Worm (Caenorhabditis elegans) whole organism, L3 larva: ENCODE data around the gene K02D10.1.

Experiments
- R02D3.7 ChIP-seq: fragments of 150-350 bp; optimal IDR thresholded peaks from 2 replicates; lab custom pipeline; 2014; ENCODE audit warnings: missing biosample characterization, missing genetic modification characterization
- ZK546.5 ChIP-seq: sonication (generic microtip); optimal IDR thresholded peaks from 2 replicates; lab custom pipeline; 2017; ENCODE audit warnings: missing biosample characterization, missing genetic modification characterization
- aly-2 ChIP-seq: fragments of 150-350 bp; optimal IDR thresholded peaks from 2 replicates; lab custom pipeline; 2014; ENCODE audit warnings: missing biosample characterization, missing genetic modification characterization
- ama-1 ChIP-seq: fragments of 150-350 bp; optimal IDR thresholded peaks from 2 replicates; lab custom pipeline; 2018
- ceh-16 ChIP-seq: sonication (generic microtip); optimal IDR thresholded peaks from 2 replicates; lab custom pipeline; 2017; ENCODE audit warnings: missing biosample characterization, missing genetic modification characterization
- ceh-28 ChIP-seq: fragments of 150-350 bp; optimal IDR thresholded peaks from 2 replicates; lab custom pipeline; 2014; ENCODE audit warnings: missing biosample characterization, missing genetic modification reagents, missing genetic modification characterization
- ceh-82 ChIP-seq: fragments of 150-350 bp; optimal IDR thresholded peaks from 2 replicates; lab custom pipeline; 2014; ENCODE audit warnings: missing biosample characterization, missing genetic modification characterization
- ceh-9 ChIP-seq: sonication (generic microtip); optimal IDR thresholded peaks from 2 replicates; lab custom pipeline; 2018; ENCODE audit warnings: missing biosample characterization, missing genetic modification characterization
- daf-12 ChIP-seq: fragments of 150-350 bp; optimal IDR thresholded peaks from 2 replicates; lab custom pipeline; 2014; ENCODE audit warnings: missing biosample characterization, missing genetic modification reagents, missing genetic modification characterization
- egl-27 ChIP-seq: sonication (generic microtip); optimal IDR thresholded peaks from 4 replicates; lab custom pipeline; 2017; ENCODE audit warnings: missing biosample characterization, missing genetic modification reagents, missing genetic modification characterization
- egl-5 ChIP-seq: fragments of 150-350 bp; optimal IDR thresholded peaks from 2 replicates; lab custom pipeline; 2017; ENCODE audit warnings: missing biosample characterization, missing genetic modification reagents, missing genetic modification characterization, inconsistent platforms
- elt-1 ChIP-seq: fragments of 150-350 bp; optimal IDR thresholded peaks from 2 replicates; lab custom pipeline; 2014; ENCODE audit warnings: missing biosample characterization, missing genetic modification characterization
- elt-2 ChIP-seq: sonication (generic microtip); optimal IDR thresholded peaks from 2 replicates; lab custom pipeline; 2016; ENCODE audit warnings: missing genetic modification reagents, mild to moderate bottlenecking, missing genetic modification characterization, missing compliant biosample characterization
- elt-3 ChIP-seq, 3 experiments: fragments of 150-350 bp in 1 of 3; sonication (generic microtip) in 2 of 3; optimal IDR thresholded peaks; 2 replicates in 2 of 3; 4 replicates in 1 of 3; lab custom pipeline; 2014 to 2017; ENCODE audit warnings: missing biosample characterization in 3 of 3, missing genetic modification characterization in 3 of 3
- eor-1 ChIP-seq, 2 experiments: fragments of 150-350 bp; optimal IDR thresholded peaks; 2 replicates each; lab custom pipeline; 2014 to 2018; ENCODE audit warnings: missing biosample characterization in 2 of 2, missing genetic modification characterization in 2 of 2
- fkh-10 ChIP-seq: sonication (generic microtip); optimal IDR thresholded peaks from 2 replicates; lab custom pipeline; 2017; ENCODE audit warnings: missing biosample characterization, missing genetic modification reagents, missing genetic modification characterization
- fkh-2 ChIP-seq: fragments of 150-350 bp; optimal IDR thresholded peaks from 2 replicates; lab custom pipeline; 2014; ENCODE audit warnings: missing biosample characterization, missing genetic modification reagents, missing genetic modification characterization
- fos-1 ChIP-seq: fragments of 150-350 bp; optimal IDR thresholded peaks from 2 replicates; lab custom pipeline; 2014; ENCODE audit warnings: missing biosample characterization, missing genetic modification characterization
- hmg-11 ChIP-seq: sonication (generic microtip); optimal IDR thresholded peaks from 2 replicates; lab custom pipeline; 2016; ENCODE audit warnings: missing genetic modification characterization, missing compliant biosample characterization
- jun-1 ChIP-seq: fragments of 150-350 bp; optimal IDR thresholded peaks from 2 replicates; lab custom pipeline; 2014; ENCODE audit warnings: missing biosample characterization, missing genetic modification reagents, missing genetic modification characterization
- lin-15B ChIP-seq: fragments of 150-350 bp; optimal IDR thresholded peaks from 2 replicates; lab custom pipeline; 2014; ENCODE audit warnings: missing biosample characterization, missing genetic modification characterization
- lin-39 ChIP-seq: fragments of 150-350 bp; optimal IDR thresholded peaks from 2 replicates; lab custom pipeline; 2018; ENCODE audit warnings: missing biosample characterization, missing genetic modification reagents, missing genetic modification characterization
- lsy-12 ChIP-seq: sonication (generic microtip); optimal IDR thresholded peaks from 2 replicates; lab custom pipeline; 2016; ENCODE audit warnings: mild to moderate bottlenecking, missing genetic modification characterization, missing compliant biosample characterization
- mdl-1 ChIP-seq: fragments of 150-350 bp; optimal IDR thresholded peaks from 2 replicates; lab custom pipeline; 2014; ENCODE audit warnings: missing biosample characterization, missing genetic modification characterization
- mml-1 ChIP-seq: fragments of 150-350 bp; sonication (generic microtip); optimal IDR thresholded peaks from 3 replicates; lab custom pipeline; 2014; ENCODE audit warnings: missing biosample characterization, missing genetic modification characterization
- nfya-1 ChIP-seq: sonication (generic microtip); optimal IDR thresholded peaks from 2 replicates; lab custom pipeline; 2017; ENCODE audit warnings: missing genetic modification characterization, mild to moderate bottlenecking, missing compliant biosample characterization, antibody characterized with exemption, moderate library complexity; ENCODE audit not compliant: insufficient read depth
- nhr-11 ChIP-seq: fragments of 150-350 bp; optimal IDR thresholded peaks from 2 replicates; lab custom pipeline; 2014; ENCODE audit warnings: missing biosample characterization, missing genetic modification characterization
- nhr-12 ChIP-seq: fragments of 150-350 bp; optimal IDR thresholded peaks from 2 replicates; lab custom pipeline; 2014; ENCODE audit warnings: missing biosample characterization, missing genetic modification characterization
- nhr-23 ChIP-seq: fragments of 150-350 bp; optimal IDR thresholded peaks from 2 replicates; lab custom pipeline; 2014; ENCODE audit warnings: missing biosample characterization, missing genetic modification reagents, missing genetic modification characterization
- nhr-237 ChIP-seq: fragments of 150-350 bp; optimal IDR thresholded peaks from 2 replicates; lab custom pipeline; 2014; ENCODE audit warnings: missing biosample characterization, missing genetic modification characterization
- nhr-25 ChIP-seq: sonication (generic microtip); optimal IDR thresholded peaks from 2 replicates; lab custom pipeline; 2017; ENCODE audit warnings: missing biosample characterization, missing genetic modification characterization
- nhr-28 ChIP-seq: fragments of 150-350 bp; optimal IDR thresholded peaks from 2 replicates; lab custom pipeline; 2014; ENCODE audit warnings: missing biosample characterization, missing genetic modification characterization
- nhr-43 ChIP-seq: sonication (generic microtip); optimal IDR thresholded peaks from 2 replicates; lab custom pipeline; 2016; ENCODE audit warnings: mild to moderate bottlenecking, missing genetic modification characterization, missing compliant biosample characterization; ENCODE audit not compliant: poor library complexity, severe bottlenecking
- nhr-67 ChIP-seq: fragments of 150-350 bp; optimal IDR thresholded peaks from 2 replicates; lab custom pipeline; 2014; ENCODE audit warnings: missing biosample characterization, missing genetic modification characterization
- nhr-76 ChIP-seq: fragments of 150-350 bp; sonication (generic microtip); optimal IDR thresholded peaks from 5 replicates; lab custom pipeline; 2014; ENCODE audit warnings: missing biosample characterization, missing genetic modification characterization
- nhr-77 ChIP-seq: fragments of 150-350 bp; optimal IDR thresholded peaks from 2 replicates; lab custom pipeline; 2014; ENCODE audit warnings: missing biosample characterization, missing genetic modification characterization
- pha-4 ChIP-seq: fragments of 150-350 bp; optimal IDR thresholded peaks from 2 replicates; lab custom pipeline; 2014; ENCODE audit warnings: missing biosample characterization, missing genetic modification reagents, missing genetic modification characterization
- pqm-1 ChIP-seq: fragments of 150-350 bp; optimal IDR thresholded peaks from 2 replicates; lab custom pipeline; 2017; ENCODE audit warnings: missing biosample characterization, missing genetic modification characterization, inconsistent platforms
- sea-2 ChIP-seq: fragments of 150-350 bp; sonication (generic microtip); optimal IDR thresholded peaks from 4 replicates; lab custom pipeline; 2014; ENCODE audit warnings: missing biosample characterization, missing genetic modification reagents, missing genetic modification characterization
- skn-1 ChIP-seq: fragments of 150-350 bp; optimal IDR thresholded peaks from 2 replicates; lab custom pipeline; 2014; ENCODE audit warnings: missing biosample characterization, missing genetic modification characterization
- snpc-4 ChIP-seq: fragments of 150-350 bp; optimal IDR thresholded peaks from 2 replicates; lab custom pipeline; 2014; ENCODE audit warnings: missing biosample characterization, missing genetic modification characterization
- tbx-2 ChIP-seq: sonication (generic microtip); optimal IDR thresholded peaks from 2 replicates; lab custom pipeline; 2016; ENCODE audit warnings: mild to moderate bottlenecking, missing genetic modification characterization, missing compliant biosample characterization
- unc-39 ChIP-seq: sonication (generic microtip); optimal IDR thresholded peaks from 4 replicates; lab custom pipeline; 2017; ENCODE audit warnings: missing biosample characterization, missing genetic modification characterization
- unc-62 ChIP-seq: fragments of 150-350 bp; sonication (generic microtip); optimal IDR thresholded peaks from 4 replicates; lab custom pipeline; 2014; ENCODE audit warnings: missing biosample characterization, missing genetic modification reagents, missing genetic modification characterization
- zag-1 ChIP-seq: fragments of 150-350 bp; optimal IDR thresholded peaks from 2 replicates; lab custom pipeline; 2014; ENCODE audit warnings: missing biosample characterization, missing genetic modification characterization
- ztf-11 ChIP-seq: fragments of 150-350 bp; optimal IDR thresholded peaks from 2 replicates; lab custom pipeline; 2014; ENCODE audit warnings: missing biosample characterization, missing genetic modification characterization
- ztf-4 ChIP-seq: fragments of 150-350 bp; optimal IDR thresholded peaks from 2 replicates; lab custom pipeline; 2014; ENCODE audit warnings: missing biosample characterization, missing genetic modification characterization

K02D10.1 gene

DNA sequence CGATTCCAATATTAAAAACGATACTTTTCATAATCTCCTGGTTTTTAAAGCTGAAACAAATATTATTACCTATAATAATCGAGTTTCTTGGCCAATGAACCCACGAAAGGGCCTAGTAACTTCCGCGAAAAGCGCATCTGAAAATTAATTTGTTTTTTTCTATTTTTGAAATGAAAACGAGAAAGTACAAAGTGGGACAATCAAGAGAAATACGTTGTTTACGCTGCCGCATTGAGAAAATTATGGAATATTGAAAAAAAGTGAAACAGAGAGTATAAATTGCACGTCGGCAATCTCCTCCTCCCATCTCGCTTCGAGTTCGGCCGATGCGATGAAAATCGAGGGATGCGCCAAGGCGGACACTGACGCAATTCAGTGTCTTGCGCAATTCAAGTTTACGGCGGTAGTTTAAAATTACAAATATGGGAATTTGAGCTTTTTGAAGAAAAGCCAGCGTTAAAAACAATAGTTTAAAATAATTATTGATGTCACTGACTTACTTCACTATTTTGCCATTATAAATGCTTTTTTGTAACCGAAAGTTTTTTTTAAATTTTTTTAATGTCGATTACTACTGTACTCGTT lies 28.0 kb upstream of the K02D10.1 start, which contains the start of gene pdhk-2:
Gene pdhk-2, minus strand, starts transcription at position 137 of the 585 bp plus-strand sequence.
- TF ChIP-seq eor-1 (tag; optimal IDR thresholded peaks at IDR 0.05; lab: Kevin White, UChicago): no peak
- TF ChIP-seq pqm-1 (tag; lab: Kevin White, UChicago): peak; percentile 71
- peak; percentile 75 for TF ChIP-seq egl-5
- no peak for TF ChIP-seq fkh-2 (tag; lab: Kevin White, UChicago)
- peak; percentile 24 for TF ChIP-seq nhr-77 (tag; lab: Kevin White, UChicago)
- no peak for TF ChIP-seq fos-1 (tag; lab: Kevin White, UChicago)
- peak; percentile 89 for TF ChIP-seq lin-39 (tag; lab: Kevin White, UChicago)
- no peak for TF ChIP-seq nhr-67 (tag; lab: Kevin White, UChicago)
- TF ChIP-seq zag-1 (tag; lab: Kevin White, UChicago): peak; percentile 10
- peak; percentile 95 for TF ChIP-seq lin-15B (tag; lab: Kevin White, UChicago)
- peak; percentile 40 for TF ChIP-seq ztf-4
- no peak for TF ChIP-seq daf-12 (tag; lab: Kevin White, UChicago)
- TF ChIP-seq nfya-1 (tag; lab: Kevin White, UChicago): peak; percentile 92
- peak; percentile 91 for TF ChIP-seq lsy-12 (tag; lab: Kevin White, UChicago)
- peak; percentile 57 for TF ChIP-seq ama-1 (lab: Kevin White, UChicago)
- TF ChIP-seq aly-2 (tag; lab: Kevin White, UChicago): peak; percentile 36
- TF ChIP-seq nhr-76 (tag; lab: Kevin White, UChicago): no peak
- no peak for TF ChIP-seq elt-3 (tag; optimal IDR thresholded peaks at IDR 0.05; lab: Kevin White, UChicago)
- peak; percentile 96 for TF ChIP-seq nhr-43
- peak; percentile 48 for TF ChIP-seq mdl-1 (tag; lab: Kevin White, UChicago)
- peak; percentile 80 for TF ChIP-seq elt-2
- peak; percentile 92 for TF ChIP-seq hmg-11 (tag; lab: Kevin White, UChicago)
- peak; percentile 82 for TF ChIP-seq ceh-28 (tag; lab: Kevin White, UChicago)
- TF ChIP-seq ceh-9 (tag; lab: Kevin White, UChicago): no peak
- TF ChIP-seq ceh-82: peak; percentile 78
- no peak for TF ChIP-seq nhr-12 (tag; lab: Kevin White, UChicago)
- TF ChIP-seq jun-1: peak; percentile 88
- peak; percentile 91 for TF ChIP-seq nhr-25 (tag; lab: Kevin White, UChicago)
- TF ChIP-seq nhr-28: peak; percentile 7
- peak; percentile 66 for TF ChIP-seq fkh-10 (GFP tag; lab: Kevin White, UChicago)
- TF ChIP-seq skn-1 (tag; lab: Kevin White, UChicago): peak; percentile 95
- peak; percentile 79 for TF ChIP-seq snpc-4 (tag; lab: Kevin White, UChicago)
- peak; percentile 88 for TF ChIP-seq tbx-2 (tag; lab: Kevin White, UChicago)
- no peak for TF ChIP-seq unc-39 (tag; lab: Kevin White, UChicago)
- no peak for TF ChIP-seq sea-2 (GFP tag; lab: Kevin White, UChicago)
- TF ChIP-seq pha-4 (tag; lab: Kevin White, UChicago): peak; percentile 97
- peak; percentile 73 for TF ChIP-seq unc-62 (GFP tag; lab: Kevin White, UChicago)
- peak; percentile 46 for TF ChIP-seq nhr-11 (tag; lab: Kevin White, UChicago)
- TF ChIP-seq ZK546.5 (tag; lab: Kevin White, UChicago): no peak
- peak; percentile 63 for TF ChIP-seq egl-27 (tag; lab: Kevin White, UChicago)
- TF ChIP-seq mml-1 (tag; lab: Kevin White, UChicago): no peak
- TF ChIP-seq nhr-23: peak; percentile 94
- peak; percentile 88 for TF ChIP-seq R02D3.7 (tag; lab: Kevin White, UChicago)
- no peak for TF ChIP-seq nhr-237
- no peak for TF ChIP-seq ztf-11 (tag; lab: Kevin White, UChicago)
- TF ChIP-seq ceh-16: peak; percentile 32
- peak; percentile 72 for TF ChIP-seq elt-1 (tag; lab: Kevin White, UChicago)
